Worm (Caenorhabditis elegans): Measurements from ENCODE around the gene K10H10.13.

The K10H10.13 gene

ce11 chrII:14522037-14522436 lies 10.9 kb upstream of the K10H10.13 start, which contains the start of gene btb-19:
Gene btb-19, minus strand, starts transcription at chrII:14522137.
- TF ChIP-seq nhr-90 (tag; optimal IDR thresholded peaks at IDR 0.05; ENCODE audit: poor library complexity) (no peak), swsn-7 (tag; optimal IDR thresholded peaks at IDR 0.05) (no peak), ces-1 (GFP tag; optimal IDR thresholded peaks at IDR 0.05) (no peak), unc-86 (tag; optimal IDR thresholded peaks at IDR 0.05) (no peak), sox-4 (tag; optimal IDR thresholded peaks at IDR 0.05) (no peak), ceh-88 (GFP tag; IDR thresholded peaks at IDR 0.05) (no peak), sptf-1 (tag; optimal IDR thresholded peaks at IDR 0.05) (no peak), nhr-84 (tag; optimal IDR thresholded peaks at IDR 0.05) (no peak), fkh-4 (tag; optimal IDR thresholded peaks at IDR 0.05; ENCODE audit: borderline replicate concordance) (no peak), rnt-1 (tag; optimal IDR thresholded peaks at IDR 0.05) (no peak), nhr-47 (tag; optimal IDR thresholded peaks at IDR 0.05) (no peak), lin-14 (GFP tag; optimal IDR thresholded peaks at IDR 0.05) (no peak), C04F5.9 (tag; optimal IDR thresholded peaks at IDR 0.05) (no peak)

DNA sequence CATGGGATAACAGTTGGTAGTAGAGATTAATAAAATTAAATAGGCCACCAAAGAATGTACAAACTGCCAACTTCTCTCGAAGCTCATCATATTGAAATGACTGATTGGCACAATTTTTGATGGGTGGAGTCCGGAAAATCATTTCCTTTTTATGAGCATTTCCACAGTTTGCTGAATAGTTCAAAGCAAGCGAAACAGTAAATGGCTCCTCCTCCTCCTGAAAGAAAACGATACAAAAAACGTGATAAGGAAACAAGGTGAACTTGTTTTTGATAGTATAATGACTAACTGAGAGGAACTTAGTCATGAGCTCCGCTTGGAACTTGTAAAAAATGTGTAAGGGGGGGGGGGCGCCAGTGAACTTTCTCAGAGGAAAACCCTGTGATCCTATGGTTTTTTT lies 3.9 kb upstream of the K10H10.13 start, which contains the start of gene K10H10.9:
Gene K10H10.9, minus strand, starts transcription at position 101 of the 400 bp plus-strand sequence.
- TF ChIP-seq hlh-17 (GFP tag; optimal IDR thresholded peaks at IDR 0.05; ENCODE audit: borderline replicate concordance) (no peak), snpc-4 (tag; optimal IDR thresholded peaks at IDR 0.05) (no peak), F16B12.6 (tag; optimal IDR thresholded peaks at IDR 0.05) (no peak), egl-27 (tag; optimal IDR thresholded peaks at IDR 0.05) (no peak), mdl-1 (tag; optimal IDR thresholded peaks at IDR 0.05) (no peak), unc-98 (GFP tag; IDR thresholded peaks at IDR 0.05) (no peak), C16A3.4 (tag; optimal IDR thresholded peaks at IDR 0.05) (no peak), elt-3 (tag; optimal IDR thresholded peaks at IDR 0.05) (no peak), tlp-1 (tag; optimal IDR thresholded peaks at IDR 0.05) (no peak), sup-37 (GFP tag; optimal IDR thresholded peaks at IDR 0.05) (no peak), tbx-2 (tag; optimal IDR thresholded peaks at IDR 0.05) (no peak), xbp-1 (tag; optimal IDR thresholded peaks at IDR 0.05) (no peak), nhr-12 (tag; optimal IDR thresholded peaks at IDR 0.05) (no peak), C04F5.9 (tag; optimal IDR thresholded peaks at IDR 0.05) (no peak), nhr-47 (tag; optimal IDR thresholded peaks at IDR 0.05) (no peak)

- TF ChIP-seq aha-1 (tag; optimal IDR thresholded peaks at IDR 0.05): no peak
- TF ChIP-seq elt-2 (tag; optimal IDR thresholded peaks at IDR 0.05): peak; percentile 39
- TF ChIP-seq sup-37 (GFP tag; optimal IDR thresholded peaks at IDR 0.05): no peak
Observed at ce11 chrII:14510162-14510561, 927 bp downstream of the K10H10.13 start.

- TF ChIP-seq nhr-77 (tag; optimal IDR thresholded peaks at IDR 0.05) (no peak), efl-3 (GFP tag; optimal IDR thresholded peaks at IDR 0.05) (no peak), ztf-4 (tag; optimal IDR thresholded peaks at IDR 0.05) (no peak), dpl-1 (GFP tag; optimal IDR thresholded peaks at IDR 0.05) (no peak), nhr-84 (tag; optimal IDR thresholded peaks at IDR 0.05) (no peak), efl-1 (optimal IDR thresholded peaks at IDR 0.05) (no peak), efl-1 (GFP tag; optimal IDR thresholded peaks at IDR 0.05 in 1 of 2) (no peak), lin-15B (tag; optimal IDR thresholded peaks at IDR 0.05) (no peak), C16A3.4 (tag; optimal IDR thresholded peaks at IDR 0.05) (no peak), xbp-1 (tag; optimal IDR thresholded peaks at IDR 0.05) (no peak)
Observed at ce11 chrII:14507563-14507962, 3.5 kb downstream of the K10H10.13 start, which contains the start of the genes K10H10.7 and K10H10.10. Gene K10H10.7, minus strand, starts transcription at chrII:14507663. Gene K10H10.10, plus strand, starts transcription at chrII:14507766.

- TF ChIP-seq lin-14 (GFP tag; optimal IDR thresholded peaks at IDR 0.05): no peak
- no peak for TF ChIP-seq C34B4.2 (tag; optimal IDR thresholded peaks at IDR 0.05)
- TF ChIP-seq aly-2 (tag; optimal IDR thresholded peaks at IDR 0.05): no peak
- TF ChIP-seq nhr-19 (GFP tag; conservative IDR thresholded peaks at IDR 0.05): no peak
- TF ChIP-seq ztf-11 (tag; optimal IDR thresholded peaks at IDR 0.05): no peak
- no peak for TF ChIP-seq fkh-8 (tag; optimal IDR thresholded peaks at IDR 0.05)
- no peak for TF ChIP-seq ama-1 (optimal IDR thresholded peaks at IDR 0.05)
- no peak for TF ChIP-seq mab-9 (GFP tag; IDR thresholded peaks at IDR 0.05)
- no peak for TF ChIP-seq F16B12.6 (tag; optimal IDR thresholded peaks at IDR 0.05)
Observed at ce11 chrII:14506245-14506644, 4.8 kb downstream of the K10H10.13 start, which contains the start of gene K10H10.12. Gene K10H10.12, minus strand, starts transcription at chrII:14506345.
